Fruit fly (Drosophila melanogaster) whole organism, embryonic: ENCODE data around the gene CG6136.

Experiments used
- B-H1 ChIP-seq: fragments of 200-800 bp; sonication (Bioruptor generic); IDR thresholded peaks from 3 replicates; pipeline ENCODE4 v1.3.6; 2022; ENCODE audit warnings: missing biosample characterization, missing genetic modification characterization
- BEAF-32 ChIP-seq: fragments of 200-800 bp; sonication (Bioruptor generic); optimal IDR thresholded peaks from 3 replicates; lab custom pipeline; 2017; ENCODE audit warnings: missing biosample characterization, missing genetic modification characterization, mild to moderate bottlenecking, moderate library complexity, missing genetic modification reagents
- CG10321 ChIP-seq: fragments of 200-800 bp; sonication (Bioruptor generic); IDR thresholded peaks from 2 replicates; pipeline ENCODE4 v1.3.6; 2022; ENCODE audit warnings: missing biosample characterization, missing genetic modification characterization
- CG1233 ChIP-seq: fragments of 200-800 bp; sonication (Bioruptor generic); optimal IDR thresholded peaks from 4 replicates; lab custom pipeline; 2018; ENCODE audit warnings: missing biosample characterization, mild to moderate bottlenecking, missing genetic modification characterization
- CG13296 ChIP-seq: fragments of 200-800 bp; sonication (Bioruptor generic); optimal IDR thresholded peaks from 3 replicates; lab custom pipeline; 2018; ENCODE audit warnings: missing biosample characterization, mild to moderate bottlenecking, missing genetic modification characterization
- CG13424 ChIP-seq: fragments of 200-800 bp; sonication (Bioruptor generic); optimal IDR thresholded peaks from 2 replicates; lab custom pipeline; 2019; ENCODE audit warnings: missing biosample characterization, mild to moderate bottlenecking, missing genetic modification characterization, moderate library complexity
- CG15269 ChIP-seq: fragments of 200-800 bp; sonication (Bioruptor generic); optimal IDR thresholded peaks from 2 replicates; lab custom pipeline; 2018; ENCODE audit warnings: missing biosample characterization, mild to moderate bottlenecking, missing genetic modification characterization, moderate library complexity
- CG1603 ChIP-seq: fragments of 200-800 bp; sonication (Bioruptor generic); optimal IDR thresholded peaks from 2 replicates; lab custom pipeline; 2019; ENCODE audit warnings: missing biosample characterization, mild to moderate bottlenecking, missing genetic modification characterization, moderate library complexity
- CG1647 ChIP-seq: fragments of 200-800 bp; sonication (Bioruptor generic); optimal IDR thresholded peaks from 3 replicates; lab custom pipeline; 2016; ENCODE audit warnings: missing biosample characterization, missing genetic modification characterization
- CG17568 ChIP-seq: fragments of 200-800 bp; sonication (Bioruptor generic); optimal IDR thresholded peaks from 2 replicates; lab custom pipeline; 2018; ENCODE audit warnings: missing biosample characterization, mild to moderate bottlenecking, missing genetic modification characterization, moderate library complexity
- CG2129 ChIP-seq: fragments of 200-800 bp; sonication (Bioruptor generic); IDR thresholded peaks from 2 replicates; pipeline ENCODE4 v1.3.6; 2022; ENCODE audit warnings: missing biosample characterization, missing genetic modification characterization; ENCODE audit not compliant: partially characterized antibody
- CG30020 ChIP-seq: fragments of 200-800 bp; optimal IDR thresholded peaks from 2 replicates; lab custom pipeline; 2019; ENCODE audit warnings: missing biosample characterization, mild to moderate bottlenecking, missing genetic modification characterization, moderate library complexity
- CG32772 ChIP-seq: fragments of 200-800 bp; sonication (Bioruptor generic); IDR thresholded peaks from 2 replicates; pipeline ENCODE4 v1.3.6; 2022; ENCODE audit warnings: missing biosample characterization, missing genetic modification characterization
- CG4424 ChIP-seq: fragments of 200-800 bp; sonication (Bioruptor generic); optimal IDR thresholded peaks from 3 replicates; lab custom pipeline; 2016; ENCODE audit warnings: missing biosample characterization, missing genetic modification characterization
- CG4854 ChIP-seq: fragments of 200-800 bp; sonication (Bioruptor generic); optimal IDR thresholded peaks from 2 replicates; lab custom pipeline; 2016; ENCODE audit warnings: missing biosample characterization, missing genetic modification characterization, inconsistent platforms
- CG7271 ChIP-seq: fragments of 200-800 bp; sonication (Bioruptor generic); optimal IDR thresholded peaks from 2 replicates; lab custom pipeline; 2018; ENCODE audit warnings: missing biosample characterization, mild to moderate bottlenecking, missing genetic modification characterization, moderate library complexity
- CG8924 ChIP-seq: fragments of 200-800 bp; optimal IDR thresholded peaks from 3 replicates; lab custom pipeline; 2019; ENCODE audit warnings: missing biosample characterization, mild to moderate bottlenecking, missing genetic modification characterization, moderate library complexity
- Camta ChIP-seq: fragments of 200-800 bp; sonication (Bioruptor generic); optimal IDR thresholded peaks from 2 replicates; lab custom pipeline; 2016; ENCODE audit warnings: missing biosample characterization, missing genetic modification characterization
- Dad ChIP-seq: fragments of 200-800 bp; sonication (Bioruptor generic); optimal IDR thresholded peaks from 3 replicates; lab custom pipeline; 2016; ENCODE audit warnings: missing biosample characterization, missing genetic modification characterization
- Dfd ChIP-seq, 2 experiments: fragments of >200 bp; optimal IDR thresholded peaks; 2 replicates each; lab custom pipeline; 2017; ENCODE audit warnings: missing biosample characterization in 2 of 2, missing genetic modification characterization in 2 of 2
- Drgx ChIP-seq: fragments of 200-800 bp; sonication (Bioruptor generic); IDR thresholded peaks from 2 replicates; pipeline ENCODE4 v1.3.6; 2022; ENCODE audit warnings: missing biosample characterization, missing genetic modification characterization
- HLHmδ ChIP-seq: fragments of 200-800 bp; sonication (Bioruptor generic); optimal IDR thresholded peaks from 2 replicates; lab custom pipeline; 2018; ENCODE audit warnings: missing biosample characterization, mild to moderate bottlenecking, missing genetic modification characterization, moderate library complexity
- Hr39 ChIP-seq: fragments of >200 bp; optimal IDR thresholded peaks from 2 replicates; lab custom pipeline; 2017
- Lim3 ChIP-seq: fragments of 200-800 bp; sonication (Bioruptor generic); IDR thresholded peaks from 2 replicates; pipeline ENCODE4 v1.3.6; 2022; ENCODE audit warnings: missing biosample characterization, missing genetic modification characterization
- Max ChIP-seq: fragments of 200-800 bp; sonication (Bioruptor generic); optimal IDR thresholded peaks from 2 replicates; lab custom pipeline; 2016; ENCODE audit warnings: missing biosample characterization, mild to moderate bottlenecking, missing genetic modification characterization
- Myb ChIP-seq: fragments of 200-800 bp; sonication (Bioruptor generic); optimal IDR thresholded peaks from 2 replicates; lab custom pipeline; 2016; ENCODE audit warnings: missing biosample characterization, missing genetic modification characterization
- Optix ChIP-seq: fragments of 200-800 bp; sonication (Bioruptor generic); IDR thresholded peaks from 3 replicates; pipeline ENCODE4 v1.3.6; 2022; ENCODE audit warnings: missing biosample characterization, missing genetic modification characterization
- TFAM ChIP-seq: fragments of 200-800 bp; sonication (Bioruptor generic); optimal IDR thresholded peaks from 2 replicates; lab custom pipeline; 2017; ENCODE audit warnings: missing biosample characterization, missing genetic modification characterization, inconsistent platforms
- ara ChIP-seq: fragments of 200-800 bp; sonication (Bioruptor generic); IDR thresholded peaks from 2 replicates; pipeline ENCODE4 v1.3.6; 2022; ENCODE audit warnings: missing biosample characterization, missing genetic modification characterization
- ase ChIP-seq: fragments of 200-800 bp; sonication (Bioruptor generic); IDR thresholded peaks from 3 replicates; pipeline ENCODE4 v1.3.6; 2022; ENCODE audit warnings: missing biosample characterization, missing genetic modification characterization
- ash1 ChIP-seq: fragments of 200-800 bp; sonication (Bioruptor generic); optimal IDR thresholded peaks from 2 replicates; lab custom pipeline; 2018; ENCODE audit warnings: missing biosample characterization, mild to moderate bottlenecking, missing genetic modification characterization
- bab2 ChIP-seq: fragments of 200-800 bp; sonication (Bioruptor generic); optimal IDR thresholded peaks from 2 replicates; lab custom pipeline; 2016; ENCODE audit warnings: missing biosample characterization, missing genetic modification characterization
- bowl ChIP-seq: fragments of 200-800 bp; sonication (Bioruptor generic); IDR thresholded peaks from 2 replicates; pipeline ENCODE4 v1.3.6; 2022; ENCODE audit warnings: missing biosample characterization, missing genetic modification characterization
- bsh ChIP-seq, 2 experiments: fragments of 200-800 bp; sonication (Bioruptor generic); optimal IDR thresholded peaks; 2 replicates each; lab custom pipeline; 2017 to 2018; ENCODE audit warnings: mild to moderate bottlenecking in 2 of 2, missing biosample characterization in 2 of 2, missing genetic modification characterization in 2 of 2, moderate library complexity in 1 of 2
- crp ChIP-seq, 2 experiments: fragments of 200-800 bp; sonication (Bioruptor generic); optimal IDR thresholded peaks; 2 replicates in 1 of 2; 3 replicates in 1 of 2; lab custom pipeline; 2017; ENCODE audit warnings: missing biosample characterization in 2 of 2, missing genetic modification characterization in 2 of 2, mild to moderate bottlenecking in 1 of 2, moderate library complexity in 1 of 2
- eyg ChIP-seq: fragments of 200-800 bp; sonication (Bioruptor generic); optimal IDR thresholded peaks from 3 replicates; lab custom pipeline; 2016; ENCODE audit warnings: missing biosample characterization, missing genetic modification characterization
- grau ChIP-seq: fragments of 200-800 bp; optimal IDR thresholded peaks from 3 replicates; lab custom pipeline; 2019; ENCODE audit warnings: missing biosample characterization, mild to moderate bottlenecking, missing genetic modification characterization, moderate library complexity
- hb ChIP-seq: fragments of 200-800 bp; sonication (Bioruptor generic); IDR thresholded peaks from 3 replicates; pipeline ENCODE4 v1.3.6; 2022; ENCODE audit warnings: missing biosample characterization, missing genetic modification characterization; ENCODE audit not compliant: partially characterized antibody
- insv ChIP-seq, 2 experiments: fragments of 200-800 bp; sonication (Bioruptor generic); optimal IDR thresholded peaks; 3 replicates each; lab custom pipeline; 2016 to 2018; ENCODE audit warnings: missing biosample characterization in 2 of 2, missing genetic modification characterization in 2 of 2
- jing ChIP-seq: fragments of 200-800 bp; sonication (Bioruptor generic); optimal IDR thresholded peaks from 2 replicates; lab custom pipeline; 2018; ENCODE audit warnings: missing biosample characterization, mild to moderate bottlenecking, missing genetic modification characterization
- ken ChIP-seq: fragments of 200-800 bp; sonication (Bioruptor generic); IDR thresholded peaks from 3 replicates; pipeline ENCODE4 v1.3.6; 2022; ENCODE audit warnings: missing biosample characterization, missing genetic modification characterization
- klu ChIP-seq: fragments of 200-800 bp; sonication (Bioruptor generic); IDR thresholded peaks from 2 replicates; pipeline ENCODE4 v1.3.6; 2022; ENCODE audit warnings: missing biosample characterization, missing genetic modification characterization
- mam ChIP-seq: fragments of 200-800 bp; sonication (Bioruptor generic); optimal IDR thresholded peaks from 3 replicates; lab custom pipeline; 2016; ENCODE audit warnings: missing biosample characterization, missing genetic modification characterization
- peb ChIP-seq: fragments of 200-800 bp; sonication (Bioruptor generic); IDR thresholded peaks from 2 replicates; pipeline ENCODE4 v1.3.6; 2022; ENCODE audit warnings: missing biosample characterization, missing genetic modification characterization
- pum ChIP-seq: fragments of 200-800 bp; sonication (Bioruptor generic); optimal IDR thresholded peaks from 2 replicates; lab custom pipeline; 2016; ENCODE audit warnings: missing biosample characterization, missing genetic modification characterization
- sisA ChIP-seq: fragments of 200-800 bp; sonication (Bioruptor generic); IDR thresholded peaks from 2 replicates; pipeline ENCODE4 v1.3.6; 2022; ENCODE audit warnings: missing biosample characterization, missing genetic modification characterization
- stwl ChIP-seq: fragments of 200-800 bp; sonication (Bioruptor generic); optimal IDR thresholded peaks from 3 replicates; lab custom pipeline; 2018; ENCODE audit warnings: missing biosample characterization, mild to moderate bottlenecking, missing genetic modification characterization, moderate library complexity
- tio ChIP-seq: fragments of 200-800 bp; sonication (Bioruptor generic); optimal IDR thresholded peaks from 2 replicates; lab custom pipeline; 2017; ENCODE audit warnings: missing biosample characterization, missing genetic modification characterization, inconsistent platforms
- tna ChIP-seq: fragments of 200-800 bp; sonication (Bioruptor generic); IDR thresholded peaks from 2 replicates; pipeline ENCODE4 v1.3.6; 2022; ENCODE audit warnings: missing biosample characterization, missing genetic modification characterization; ENCODE audit not compliant: partially characterized antibody
- twi ChIP-seq: fragments of 200-800 bp; optimal IDR thresholded peaks from 2 replicates; lab custom pipeline; 2019; ENCODE audit warnings: missing biosample characterization, mild to moderate bottlenecking, missing genetic modification characterization, moderate library complexity
- vnd ChIP-seq: fragments of 200-800 bp; sonication (Bioruptor generic); IDR thresholded peaks from 3 replicates; pipeline ENCODE4 v1.3.6; 2022; ENCODE audit warnings: missing biosample characterization, missing genetic modification characterization; ENCODE audit not compliant: partially characterized antibody
- yki ChIP-seq: fragments of >200 bp; optimal IDR thresholded peaks from 3 replicates; lab custom pipeline; 2018

The CG6136 gene

dm6 chr3R:15346018-15346383 is 26.0 kb downstream of the CG6136 start, which contains the start of the genes Surf4 and CG31301 (continued):
- TF ChIP-seq CG13296 (GFP tag; lab: Kevin White, UChicago) (no peak), Dad (GFP tag; lab: Kevin White, UChicago) (no peak), ash1 (GFP tag; lab: Kevin White, UChicago) (no peak), B-H1 (GFP tag; lab: Robert Waterston, UW) (no peak), ase (GFP tag; lab: Robert Waterston, UW) (no peak), klu (GFP tag; lab: Robert Waterston, UW) (no peak), Lim3 (no peak), HLHmδ (GFP tag; lab: Kevin White, UChicago) (no peak), Max (GFP tag; lab: Kevin White, UChicago) (no peak), bab2 (no peak), mam (GFP tag; lab: Kevin White, UChicago) (no peak), bsh (GFP tag; optimal IDR thresholded peaks at IDR 0.05; lab: Kevin White, UChicago) (no peak), bowl (GFP tag; lab: Robert Waterston, UW) (no peak), CG1647 (GFP tag; lab: Kevin White, UChicago) (no peak), eyg (GFP tag; lab: Kevin White, UChicago) (no peak), Camta (GFP tag; lab: Kevin White, UChicago) (no peak), CG15269 (no peak), peb (GFP tag; lab: Robert Waterston, UW) (no peak), yki (lab: Kevin White, UChicago) (no peak), CG1233 (no peak), sisA (GFP tag; lab: Robert Waterston, UW) (no peak), Drgx (GFP tag; lab: Robert Waterston, UW) (no peak), TFAM (no peak), CG17568 (no peak), ara (GFP tag; lab: Robert Waterston, UW) (no peak), CG1603 (peak; percentile 66), Optix (no peak), hb (GFP tag; lab: Robert Waterston, UW) (peak; percentile 73), CG2129 (GFP tag; lab: Robert Waterston, UW) (no peak), vnd (GFP tag; lab: Robert Waterston, UW) (peak; percentile 57; the same call in 2 of the 3 replicates), CG13424 (tag; lab: Kevin White, UChicago) (no peak), grau (tag; lab: Kevin White, UChicago) (no peak), CG7271 (tag; lab: Kevin White, UChicago) (no peak), pum (GFP tag; lab: Kevin White, UChicago) (no peak), CG10321 (no peak), Hr39 (lab: Kevin White, UChicago) (no peak), tio (GFP tag; lab: Kevin White, UChicago) (no peak), CG4854 (GFP tag; lab: Kevin White, UChicago) (no peak), tna (peak; percentile 85), CG4424 (no peak), insv (GFP tag; optimal IDR thresholded peaks at IDR 0.05; lab: Kevin White, UChicago) (no peak), twi (tag; lab: Kevin White, UChicago) (peak; percentile 26), crp (GFP tag; optimal IDR thresholded peaks at IDR 0.05; lab: Kevin White, UChicago) (peak in 1 of 2 experiments; percentile 52), CG30020 (tag; lab: Kevin White, UChicago) (no peak), BEAF-32 (GFP tag; lab: Kevin White, UChicago) (peak; percentile 67), CG8924 (tag; lab: Kevin White, UChicago) (no peak), jing (no peak), Dfd (GFP tag; optimal IDR thresholded peaks at IDR 0.05; lab: Kevin White, UChicago) (no peak), stwl (peak; percentile 62), Myb (peak; percentile 18), CG32772 (GFP tag; lab: Robert Waterston, UW) (no peak), ken (no peak)
